Fruit fly (Drosophila melanogaster) whole organism, embryonic: ENCODE results near the gene dpr14.

Experiments used
- Abd-B ChIP-seq: fragments of 200-800 bp; sonication (Bioruptor generic); optimal IDR thresholded peaks from 2 replicates; lab custom pipeline; 2018; ENCODE audit warnings: missing biosample characterization, mild to moderate bottlenecking, missing genetic modification characterization, moderate library complexity
- Atf6 ChIP-seq: fragments of 200-800 bp; sonication (Bioruptor generic); IDR thresholded peaks from 2 replicates; pipeline ENCODE4 v1.3.6; 2022; ENCODE audit warnings: missing biosample characterization, missing genetic modification characterization
- CG10274 ChIP-seq: fragments of 200-800 bp; sonication (Bioruptor generic); optimal IDR thresholded peaks from 3 replicates; lab custom pipeline; 2017; ENCODE audit warnings: missing biosample characterization, mild to moderate bottlenecking, missing genetic modification characterization
- CG11696 ChIP-seq: fragments of 200-800 bp; sonication (Bioruptor generic); IDR thresholded peaks from 2 replicates; pipeline ENCODE4 v1.3.6; 2022; ENCODE audit warnings: missing biosample characterization, missing genetic modification characterization
- CG12299 ChIP-seq: fragments of 200-800 bp; sonication (Bioruptor generic); optimal IDR thresholded peaks from 2 replicates; lab custom pipeline; 2018; ENCODE audit warnings: missing biosample characterization, mild to moderate bottlenecking, missing genetic modification characterization
- CG14667 ChIP-seq: fragments of 200-800 bp; sonication (Bioruptor generic); IDR thresholded peaks from 2 replicates; pipeline ENCODE4 v1.3.6; 2022; ENCODE audit warnings: missing biosample characterization, missing genetic modification characterization
- CG14860 ChIP-seq: fragments of 200-800 bp; sonication (Bioruptor generic); IDR thresholded peaks from 3 replicates; pipeline ENCODE4 v1.3.6; 2022; ENCODE audit warnings: missing biosample characterization, missing genetic modification characterization; ENCODE audit not compliant: partially characterized antibody
- CG1529 ChIP-seq: fragments of 200-800 bp; sonication (Bioruptor generic); optimal IDR thresholded peaks from 3 replicates; lab custom pipeline; 2018; ENCODE audit warnings: missing biosample characterization, missing genetic modification characterization
- CG15601 ChIP-seq: fragments of 200-800 bp; sonication (Bioruptor generic); optimal IDR thresholded peaks from 3 replicates; lab custom pipeline; 2019; ENCODE audit warnings: missing biosample characterization, mild to moderate bottlenecking, missing genetic modification characterization, moderate library complexity
- CG16815 ChIP-seq: fragments of 200-800 bp; sonication (Bioruptor generic); optimal IDR thresholded peaks from 3 replicates; lab custom pipeline; 2017; ENCODE audit warnings: missing biosample characterization, mild to moderate bottlenecking, missing genetic modification characterization
- CG17829 ChIP-seq: fragments of 200-800 bp; optimal IDR thresholded peaks from 2 replicates; lab custom pipeline; 2019; ENCODE audit warnings: missing biosample characterization, mild to moderate bottlenecking, missing genetic modification characterization, moderate library complexity
- CG17912 ChIP-seq: fragments of 200-800 bp; sonication (Bioruptor generic); optimal IDR thresholded peaks from 2 replicates; lab custom pipeline; 2018; ENCODE audit warnings: missing biosample characterization, mild to moderate bottlenecking, missing genetic modification characterization
- CG2116 ChIP-seq: fragments of 200-800 bp; sonication (Bioruptor generic); optimal IDR thresholded peaks from 3 replicates; lab custom pipeline; 2018; ENCODE audit warnings: missing biosample characterization, mild to moderate bottlenecking, missing genetic modification characterization
- CG2712 ChIP-seq: fragments of 200-800 bp; optimal IDR thresholded peaks from 3 replicates; lab custom pipeline; 2019; ENCODE audit warnings: missing biosample characterization, mild to moderate bottlenecking, missing genetic modification characterization, moderate library complexity
- CG2889 ChIP-seq: fragments of 200-800 bp; sonication (Bioruptor generic); IDR thresholded peaks from 3 replicates; pipeline ENCODE4 v1.3.6; 2022; ENCODE audit warnings: missing biosample characterization, missing genetic modification characterization
- CG32772 ChIP-seq: fragments of 200-800 bp; sonication (Bioruptor generic); IDR thresholded peaks from 2 replicates; pipeline ENCODE4 v1.3.6; 2022; ENCODE audit warnings: missing biosample characterization, missing genetic modification characterization
- CG5180 ChIP-seq: fragments of 200-800 bp; sonication (Bioruptor generic); optimal IDR thresholded peaks from 3 replicates; lab custom pipeline; 2017; ENCODE audit warnings: missing biosample characterization, missing genetic modification characterization, mild to moderate bottlenecking, moderate library complexity, missing genetic modification reagents
- CG7987 ChIP-seq: fragments of 200-800 bp; sonication (Bioruptor generic); optimal IDR thresholded peaks from 2 replicates; lab custom pipeline; 2018; ENCODE audit warnings: missing biosample characterization, mild to moderate bottlenecking, missing genetic modification characterization, moderate library complexity
- Chrac-16 ChIP-seq: fragments of 200-800 bp; sonication (Bioruptor generic); optimal IDR thresholded peaks from 3 replicates; lab custom pipeline; 2016; ENCODE audit warnings: missing biosample characterization, missing genetic modification characterization
- D ChIP-seq, 2 experiments: fragments of 200-800 bp in 1 of 2; fragments of >200 bp in 1 of 2; sonication (Bioruptor generic) in 1 of 2; optimal IDR thresholded peaks; 2 replicates in 1 of 2; 3 replicates in 1 of 2; lab custom pipeline; 2017; ENCODE audit warnings: mild to moderate bottlenecking in 1 of 2, missing biosample characterization in 1 of 2, missing genetic modification characterization in 1 of 2, missing genetic modification reagents in 1 of 2
- Dfd ChIP-seq, 2 experiments: fragments of >200 bp; optimal IDR thresholded peaks; 2 replicates each; lab custom pipeline; 2017; ENCODE audit warnings: missing biosample characterization in 2 of 2, missing genetic modification characterization in 2 of 2
- Dip2 ChIP-seq: fragments of 200-800 bp; sonication (Bioruptor generic); IDR thresholded peaks from 2 replicates; pipeline ENCODE4 v1.3.6; 2022; ENCODE audit warnings: missing biosample characterization, missing genetic modification characterization
- Elba2 ChIP-seq: fragments of 200-800 bp; sonication (Bioruptor generic); optimal IDR thresholded peaks from 3 replicates; lab custom pipeline; 2016; ENCODE audit warnings: missing biosample characterization, missing genetic modification characterization
- Fer1 ChIP-seq: fragments of 200-800 bp; sonication (Bioruptor generic); optimal IDR thresholded peaks from 2 replicates; lab custom pipeline; 2017; ENCODE audit warnings: missing biosample characterization, mild to moderate bottlenecking, missing genetic modification characterization
- Lhr ChIP-seq: fragments of 200-800 bp; sonication (Bioruptor generic); optimal IDR thresholded peaks from 3 replicates; lab custom pipeline; 2017; ENCODE audit warnings: mild to moderate bottlenecking, missing biosample characterization, missing genetic modification reagents, missing genetic modification characterization
- Med ChIP-seq: fragments of 200-800 bp; sonication (Bioruptor generic); peaks from one replicate; lab custom pipeline; 2016; ENCODE audit warnings: missing biosample characterization, missing genetic modification characterization, mild to moderate bottlenecking, inconsistent platforms, moderate library complexity
- NK7.1 ChIP-seq: fragments of 200-800 bp; sonication (Bioruptor generic); optimal IDR thresholded peaks from 3 replicates; lab custom pipeline; 2016; ENCODE audit warnings: missing biosample characterization, missing genetic modification characterization
- Nf-YA ChIP-seq: fragments of 200-800 bp; sonication (Bioruptor generic); IDR thresholded peaks from 2 replicates; pipeline ENCODE4 v1.3.6; 2022; ENCODE audit warnings: missing biosample characterization, missing genetic modification characterization
- Rx ChIP-seq: fragments of 200-800 bp; sonication (Bioruptor generic); IDR thresholded peaks from 2 replicates; pipeline ENCODE4 v1.3.6; 2022; ENCODE audit warnings: missing biosample characterization, missing genetic modification characterization
- Sox100B ChIP-seq: fragments of 200-800 bp; sonication (Bioruptor generic); optimal IDR thresholded peaks from 3 replicates; lab custom pipeline; 2018; ENCODE audit warnings: missing biosample characterization, mild to moderate bottlenecking, missing genetic modification characterization
- Sry-δ ChIP-seq: fragments of 200-800 bp; sonication (Bioruptor generic); optimal IDR thresholded peaks from 2 replicates; lab custom pipeline; 2016; ENCODE audit warnings: missing biosample characterization, missing genetic modification characterization
- Trl ChIP-seq, 3 experiments: fragments of >200 bp in 2 of 3; fragments of 200-800 bp in 1 of 3; sonication (Bioruptor generic) in 1 of 3; optimal IDR thresholded peaks; 2 replicates in 1 of 3; 3 replicates in 2 of 3; lab custom pipeline; 2016 to 2017; ENCODE audit warnings: missing biosample characterization in 1 of 3, missing genetic modification characterization in 1 of 3
- Usf ChIP-seq: fragments of 200-800 bp; sonication (Bioruptor generic); optimal IDR thresholded peaks from 2 replicates; lab custom pipeline; 2017; ENCODE audit warnings: missing genotype, missing biosample characterization, missing genetic modification characterization
- ab ChIP-seq: fragments of 200-800 bp; sonication (Bioruptor generic); optimal IDR thresholded peaks from 2 replicates; lab custom pipeline; 2016; ENCODE audit warnings: missing biosample characterization, missing genetic modification characterization
- cg ChIP-seq: fragments of 200-800 bp; sonication (Bioruptor generic); optimal IDR thresholded peaks from 3 replicates; lab custom pipeline; 2019; ENCODE audit warnings: missing biosample characterization, mild to moderate bottlenecking, missing genetic modification characterization, moderate library complexity
- ems ChIP-seq: fragments of 200-800 bp; sonication (Bioruptor generic); optimal IDR thresholded peaks from 3 replicates; lab custom pipeline; 2016; ENCODE audit warnings: missing biosample characterization, missing genetic modification characterization
- eyg ChIP-seq: fragments of 200-800 bp; sonication (Bioruptor generic); optimal IDR thresholded peaks from 3 replicates; lab custom pipeline; 2016; ENCODE audit warnings: missing biosample characterization, missing genetic modification characterization
- fu2 ChIP-seq: fragments of 200-800 bp; sonication (Bioruptor generic); optimal IDR thresholded peaks from 2 replicates; lab custom pipeline; 2016; ENCODE audit warnings: missing biosample characterization, missing genetic modification characterization
- grau ChIP-seq: fragments of 200-800 bp; optimal IDR thresholded peaks from 3 replicates; lab custom pipeline; 2019; ENCODE audit warnings: missing biosample characterization, mild to moderate bottlenecking, missing genetic modification characterization, moderate library complexity
- inv ChIP-seq: fragments of 200-800 bp; sonication (Bioruptor generic); IDR thresholded peaks from 2 replicates; pipeline ENCODE4 v1.3.6; 2022; ENCODE audit warnings: missing biosample characterization, missing genetic modification characterization; ENCODE audit not compliant: partially characterized antibody
- kah ChIP-seq: fragments of 200-800 bp; sonication (Bioruptor generic); optimal IDR thresholded peaks from 2 replicates; lab custom pipeline; 2018; ENCODE audit warnings: missing biosample characterization, mild to moderate bottlenecking, missing genetic modification characterization
- klu ChIP-seq: fragments of 200-800 bp; sonication (Bioruptor generic); IDR thresholded peaks from 2 replicates; pipeline ENCODE4 v1.3.6; 2022; ENCODE audit warnings: missing biosample characterization, missing genetic modification characterization
- mam ChIP-seq: fragments of 200-800 bp; sonication (Bioruptor generic); optimal IDR thresholded peaks from 3 replicates; lab custom pipeline; 2016; ENCODE audit warnings: missing biosample characterization, missing genetic modification characterization
- onecut ChIP-seq: fragments of 200-800 bp; sonication (Bioruptor generic); IDR thresholded peaks from 2 replicates; pipeline ENCODE4 v1.3.6; 2022; ENCODE audit warnings: missing biosample characterization, missing genetic modification characterization
- peb ChIP-seq: fragments of 200-800 bp; sonication (Bioruptor generic); IDR thresholded peaks from 2 replicates; pipeline ENCODE4 v1.3.6; 2022; ENCODE audit warnings: missing biosample characterization, missing genetic modification characterization
- pfk ChIP-seq: fragments of 200-800 bp; sonication (Bioruptor generic); optimal IDR thresholded peaks from 2 replicates; lab custom pipeline; 2018; ENCODE audit warnings: missing biosample characterization, mild to moderate bottlenecking, missing genetic modification characterization, moderate library complexity
- pros ChIP-seq: fragments of 200-800 bp; sonication (Bioruptor generic); optimal IDR thresholded peaks from 3 replicates; lab custom pipeline; 2019; ENCODE audit warnings: missing biosample characterization, mild to moderate bottlenecking, missing genetic modification characterization, moderate library complexity
- z ChIP-seq: fragments of 200-800 bp; sonication (Bioruptor generic); IDR thresholded peaks from 3 replicates; pipeline ENCODE4 v1.3.6; 2022; ENCODE audit warnings: missing biosample characterization, missing genetic modification characterization
- zfh1 ChIP-seq: fragments of 200-800 bp; sonication (Bioruptor generic); IDR thresholded peaks from 3 replicates; pipeline ENCODE4 v1.3.6; 2022; ENCODE audit warnings: missing biosample characterization, missing genetic modification characterization

The dpr14 gene

DNA sequence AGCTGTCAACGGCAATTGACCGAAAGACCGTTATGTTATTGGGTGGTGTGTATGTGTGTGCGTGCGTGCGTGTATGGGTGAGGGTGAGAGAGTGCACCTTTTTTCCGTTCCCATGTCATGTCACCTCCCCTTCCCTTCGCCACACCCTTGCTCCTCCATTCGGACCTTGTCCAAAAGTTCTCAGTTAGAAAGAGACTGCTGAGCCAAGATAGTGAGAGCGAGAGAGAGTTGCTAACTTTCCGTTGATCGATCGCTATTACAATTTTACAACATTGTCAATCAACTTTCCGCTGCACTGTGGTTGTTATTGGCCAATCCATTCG lies 30.4 kb upstream of the dpr14 start (continued):
- TF ChIP-seq cg (GFP tag; lab: Kevin White, UChicago) (no peak), NK7.1 (GFP tag; lab: Kevin White, UChicago) (no peak), Usf (no peak), Rx (GFP tag; lab: Robert Waterston, UW) (no peak), Abd-B (no peak), CG11696 (GFP tag; lab: Robert Waterston, UW) (no peak), CG2712 (tag; lab: Kevin White, UChicago) (no peak), klu (GFP tag; lab: Robert Waterston, UW) (0 out of 2 replicates have a peak, but pooled peaks have one; percentile 3), CG12299 (no peak), ems (GFP tag; lab: Kevin White, UChicago) (no peak), Trl (optimal IDR thresholded peaks at IDR 0.05; lab: Kevin White, UChicago) (peak; percentile 16), Trl (GFP tag; optimal IDR thresholded peaks at IDR 0.05; lab: Kevin White, UChicago) (no peak), grau (tag; lab: Kevin White, UChicago) (no peak), zfh1 (no peak; the same call in 2 of the 3 replicates), Dfd (GFP tag; optimal IDR thresholded peaks at IDR 0.05; lab: Kevin White, UChicago) (no peak), CG15601 (tag; lab: Kevin White, UChicago) (peak; percentile 63), Nf-YA (GFP tag; lab: Robert Waterston, UW) (no peak), CG32772 (no peak), CG16815 (GFP tag; lab: Kevin White, UChicago) (no peak), CG2116 (GFP tag; lab: Kevin White, UChicago) (no peak), Dip2 (GFP tag; lab: Robert Waterston, UW) (no peak), CG17829 (no peak), Med (GFP tag; lab: Kevin White, UChicago) (no peak), pros (peak; percentile 25), Chrac-16 (GFP tag; lab: Kevin White, UChicago) (no peak)

DNA sequence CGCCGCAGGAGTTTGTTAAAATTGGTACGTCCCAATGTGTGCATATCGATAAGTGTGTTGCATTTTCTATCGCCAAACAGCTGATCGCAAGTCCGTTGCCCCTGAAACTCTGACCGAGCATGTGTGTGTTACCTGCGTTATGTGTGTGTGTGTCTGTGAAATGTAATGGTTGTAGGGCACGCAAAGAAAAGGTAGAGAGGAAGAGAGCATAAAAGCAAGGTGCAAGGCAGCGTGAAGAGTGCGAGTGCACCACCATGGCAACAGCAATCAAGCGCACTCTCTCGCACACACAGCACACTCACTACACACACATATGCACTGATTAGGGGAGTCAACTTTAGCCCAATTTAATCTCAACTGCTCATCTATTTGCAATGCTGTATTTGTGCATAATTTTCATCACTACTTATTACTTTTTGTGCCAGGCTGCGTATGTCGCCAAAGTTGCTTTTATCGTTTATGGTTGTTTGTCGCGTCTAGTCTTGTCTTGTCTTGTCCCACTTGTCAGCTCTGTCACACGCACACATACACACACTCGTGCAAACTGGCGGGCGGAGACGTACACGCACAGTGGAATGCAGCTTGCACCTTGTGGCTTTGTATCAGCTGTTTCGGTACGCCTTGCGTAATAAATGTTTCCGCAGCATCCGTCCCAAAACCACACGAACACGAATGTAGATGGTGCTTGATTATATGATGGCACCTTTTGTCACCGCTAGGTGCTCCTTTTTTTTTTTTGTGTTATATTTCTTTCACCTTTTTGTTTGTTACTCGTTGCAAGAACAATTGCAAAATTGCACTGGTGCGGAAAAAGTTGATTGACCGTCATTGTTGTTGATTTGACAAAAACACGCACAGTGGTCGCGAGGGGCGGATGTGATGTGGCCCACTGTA lies 29.7 kb upstream of the dpr14 start:
- TF ChIP-seq CG17912 (GFP tag; lab: Kevin White, UChicago) (peak; percentile 48), Lhr (GFP tag; lab: Kevin White, UChicago) (peak; percentile 73), mam (GFP tag; lab: Kevin White, UChicago) (peak; percentile 52), Fer1 (peak; percentile 64), kah (GFP tag; lab: Kevin White, UChicago) (peak; percentile 65), Elba2 (no peak), z (no peak), CG5180 (GFP tag; lab: Kevin White, UChicago) (peak; percentile 77), CG1529 (GFP tag; lab: Kevin White, UChicago) (peak; percentile 85), onecut (peak; percentile 71), pfk (GFP tag; lab: Kevin White, UChicago) (no peak), eyg (GFP tag; lab: Kevin White, UChicago) (peak; percentile 71), Sry-δ (GFP tag; lab: Kevin White, UChicago) (peak; percentile 41), CG14860 (GFP tag; lab: Robert Waterston, UW) (no peak), CG14667 (GFP tag; lab: Robert Waterston, UW) (peak; percentile 68), CG2889 (GFP tag; lab: Robert Waterston, UW) (0 out of 3 replicates have a peak, but pooled peaks have one; percentile 15), CG10274 (peak; percentile 66), ab (GFP tag; lab: Kevin White, UChicago) (peak; percentile 59), peb (GFP tag; lab: Robert Waterston, UW) (peak; percentile 75), fu2 (GFP tag; lab: Kevin White, UChicago) (peak; percentile 40), CG7987 (GFP tag; lab: Kevin White, UChicago) (peak; percentile 33), Atf6 (GFP tag; lab: Robert Waterston, UW) (peak; percentile 23; the same call in 1 of the 2 replicates), inv (GFP tag; lab: Robert Waterston, UW) (no peak), Sox100B (GFP tag; lab: Kevin White, UChicago) (peak; percentile 93), D (optimal IDR thresholded peaks at IDR 0.05; lab: Kevin White, UChicago) (no peak), D (GFP tag; optimal IDR thresholded peaks at IDR 0.05; lab: Kevin White, UChicago) (peak; percentile 93)
